Fruit fly (Drosophila melanogaster) whole organism, embryonic: Measurements from ENCODE around the gene Sik2.

Experiments used
- Abd-B ChIP-seq: fragments of 200-800 bp; sonication (Bioruptor generic); optimal IDR thresholded peaks from 2 replicates; lab custom pipeline; 2018; ENCODE audit warnings: missing biosample characterization, mild to moderate bottlenecking, missing genetic modification characterization, moderate library complexity
- Antp ChIP-seq: fragments of 200-800 bp; sonication (Bioruptor generic); optimal IDR thresholded peaks from 3 replicates; lab custom pipeline; 2016; ENCODE audit warnings: missing biosample characterization, missing genetic modification characterization
- Awh ChIP-seq: fragments of 200-800 bp; sonication (Bioruptor generic); IDR thresholded peaks from 2 replicates; pipeline ENCODE4, ENCODE4 v1.3.6; 2022; ENCODE audit warnings: missing biosample characterization, missing genetic modification characterization
- Blimp-1 ChIP-seq: fragments of 200-800 bp; sonication (Bioruptor generic); optimal IDR thresholded peaks from 3 replicates; lab custom pipeline; 2018; ENCODE audit warnings: missing biosample characterization, missing genetic modification characterization, mild to moderate bottlenecking, moderate library complexity, missing genetic modification reagents
- BtbVII ChIP-seq: fragments of 200-800 bp; sonication (Bioruptor generic); optimal IDR thresholded peaks from 3 replicates; lab custom pipeline; 2017; ENCODE audit warnings: missing biosample characterization, mild to moderate bottlenecking, missing genetic modification characterization
- CG10267 ChIP-seq: fragments of 200-800 bp; sonication (Bioruptor generic); optimal IDR thresholded peaks from 2 replicates; lab custom pipeline; 2018; ENCODE audit warnings: missing biosample characterization, mild to moderate bottlenecking, missing genetic modification characterization, moderate library complexity
- CG10959 ChIP-seq: fragments of 200-800 bp; sonication (Bioruptor generic); IDR thresholded peaks from 2 replicates; pipeline ENCODE4 v1.3.6; 2022; ENCODE audit warnings: missing biosample characterization, missing genetic modification characterization
- CG11398 ChIP-seq: fragments of 200-800 bp; sonication (Bioruptor generic); optimal IDR thresholded peaks from 2 replicates; lab custom pipeline; 2016; ENCODE audit warnings: missing biosample characterization, missing genetic modification characterization
- CG13296 ChIP-seq: fragments of 200-800 bp; sonication (Bioruptor generic); optimal IDR thresholded peaks from 3 replicates; lab custom pipeline; 2018; ENCODE audit warnings: missing biosample characterization, mild to moderate bottlenecking, missing genetic modification characterization
- CG16779 ChIP-seq: fragments of 200-800 bp; sonication (Bioruptor generic); IDR thresholded peaks from 2 replicates; pipeline ENCODE4 v1.3.6; 2022; ENCODE audit warnings: missing biosample characterization, missing genetic modification characterization
- CG17328 ChIP-seq: fragments of 200-800 bp; sonication (Bioruptor generic); IDR thresholded peaks from 2 replicates; pipeline ENCODE4 v1.3.6; 2022; ENCODE audit warnings: missing biosample characterization, missing genetic modification characterization
- CG2199 ChIP-seq: fragments of 200-800 bp; sonication (Bioruptor generic); IDR thresholded peaks from 3 replicates; pipeline ENCODE4 v1.3.6; 2022; ENCODE audit warnings: missing biosample characterization, missing genetic modification characterization
- CG2889 ChIP-seq: fragments of 200-800 bp; sonication (Bioruptor generic); IDR thresholded peaks from 3 replicates; pipeline ENCODE4 v1.3.6; 2022; ENCODE audit warnings: missing biosample characterization, missing genetic modification characterization
- CG32772 ChIP-seq: fragments of 200-800 bp; sonication (Bioruptor generic); IDR thresholded peaks from 2 replicates; pipeline ENCODE4 v1.3.6; 2022; ENCODE audit warnings: missing biosample characterization, missing genetic modification characterization
- CG34376 ChIP-seq: fragments of 200-800 bp; sonication (Bioruptor generic); optimal IDR thresholded peaks from 2 replicates; lab custom pipeline; 2018; ENCODE audit warnings: missing biosample characterization, mild to moderate bottlenecking, missing genetic modification characterization
- CG4707 ChIP-seq: fragments of 200-800 bp; sonication (Bioruptor generic); optimal IDR thresholded peaks from 2 replicates; lab custom pipeline; 2018; ENCODE audit warnings: missing biosample characterization, mild to moderate bottlenecking, missing genetic modification characterization, moderate library complexity
- CG6689 ChIP-seq: fragments of 200-800 bp; sonication (Bioruptor generic); IDR thresholded peaks from 2 replicates; pipeline ENCODE4 v1.3.6; 2022; ENCODE audit warnings: missing biosample characterization, missing genetic modification characterization
- CG6765 ChIP-seq: fragments of 200-800 bp; sonication (Bioruptor generic); optimal IDR thresholded peaks from 3 replicates; lab custom pipeline; 2017; ENCODE audit warnings: missing biosample characterization, mild to moderate bottlenecking, missing genetic modification characterization
- CG8765 ChIP-seq: fragments of 200-800 bp; sonication (Bioruptor generic); IDR thresholded peaks from 2 replicates; pipeline ENCODE4 v1.3.6; 2022; ENCODE audit warnings: missing biosample characterization, missing genetic modification characterization
- CG9215 ChIP-seq: fragments of 200-800 bp; sonication (Bioruptor generic); IDR thresholded peaks from 2 replicates; pipeline ENCODE4 v1.3.6; 2022; ENCODE audit warnings: missing biosample characterization, missing genetic modification characterization
- Chrac-16 ChIP-seq: fragments of 200-800 bp; sonication (Bioruptor generic); optimal IDR thresholded peaks from 3 replicates; lab custom pipeline; 2016; ENCODE audit warnings: missing biosample characterization, missing genetic modification characterization
- CrebB ChIP-seq: fragments of 200-800 bp; sonication (Bioruptor generic); optimal IDR thresholded peaks from 3 replicates; lab custom pipeline; 2018; ENCODE audit warnings: missing biosample characterization, mild to moderate bottlenecking, missing genetic modification characterization
- E2f1 ChIP-seq: fragments of 200-800 bp; sonication (Bioruptor generic); IDR thresholded peaks from 2 replicates; pipeline ENCODE4 v1.3.6; 2022; ENCODE audit warnings: missing biosample characterization, missing genetic modification characterization
- Ets65A ChIP-seq: fragments of 200-800 bp; sonication (Bioruptor generic); peaks from one replicate; lab custom pipeline; 2016; ENCODE audit warnings: missing biosample characterization, missing genetic modification characterization
- MESR4 ChIP-seq: fragments of 200-800 bp; sonication (Bioruptor generic); optimal IDR thresholded peaks from 2 replicates; lab custom pipeline; 2018; ENCODE audit warnings: missing biosample characterization, mild to moderate bottlenecking, missing genetic modification characterization, moderate library complexity
- NFAT ChIP-seq: fragments of 200-800 bp; sonication (Bioruptor generic); IDR thresholded peaks from 2 replicates; pipeline ENCODE4 v1.3.6; 2022; ENCODE audit warnings: missing biosample characterization, missing genetic modification characterization
- Ptx1 ChIP-seq: fragments of 200-800 bp; sonication (Bioruptor generic); IDR thresholded peaks from 2 replicates; pipeline ENCODE4 v1.3.6; 2022; ENCODE audit warnings: missing biosample characterization, missing genetic modification characterization
- Sin3A ChIP-seq: fragments of >200 bp; optimal IDR thresholded peaks from 2 replicates; lab custom pipeline; 2018
- TFAM ChIP-seq: fragments of 200-800 bp; sonication (Bioruptor generic); optimal IDR thresholded peaks from 2 replicates; lab custom pipeline; 2017; ENCODE audit warnings: missing biosample characterization, missing genetic modification characterization, inconsistent platforms
- btn ChIP-seq: fragments of 200-800 bp; sonication (Bioruptor generic); optimal IDR thresholded peaks from 2 replicates; lab custom pipeline; 2016; ENCODE audit warnings: missing biosample characterization, missing genetic modification characterization
- chm ChIP-seq: fragments of 200-800 bp; sonication (Bioruptor generic); IDR thresholded peaks from 2 replicates; pipeline ENCODE4 v1.3.6; 2022; ENCODE audit warnings: missing biosample characterization, missing genetic modification characterization
- danr ChIP-seq: fragments of 200-800 bp; sonication (Bioruptor generic); IDR thresholded peaks from 2 replicates; pipeline ENCODE4 v1.3.6; 2022; ENCODE audit warnings: missing biosample characterization, missing genetic modification characterization
- dati ChIP-seq: fragments of 200-800 bp; sonication (Bioruptor generic); IDR thresholded peaks from 2 replicates; pipeline ENCODE4 v1.3.6; 2022; ENCODE audit warnings: missing biosample characterization, missing genetic modification characterization
- ems ChIP-seq: fragments of 200-800 bp; sonication (Bioruptor generic); optimal IDR thresholded peaks from 3 replicates; lab custom pipeline; 2016; ENCODE audit warnings: missing biosample characterization, missing genetic modification characterization
- eve ChIP-seq, 2 experiments: fragments of >200 bp; optimal IDR thresholded peaks; 2 replicates each; lab custom pipeline; 2017; ENCODE audit warnings: missing biosample characterization in 2 of 2, missing genetic modification characterization in 2 of 2
- ewg ChIP-seq: fragments of 200-800 bp; sonication (Bioruptor generic); optimal IDR thresholded peaks from 3 replicates; lab custom pipeline; 2017; ENCODE audit warnings: mild to moderate bottlenecking, missing biosample characterization, missing genetic modification reagents, missing genetic modification characterization
- eyg ChIP-seq: fragments of 200-800 bp; sonication (Bioruptor generic); optimal IDR thresholded peaks from 3 replicates; lab custom pipeline; 2016; ENCODE audit warnings: missing biosample characterization, missing genetic modification characterization
- fd64A ChIP-seq: fragments of 200-800 bp; sonication (Bioruptor generic); optimal IDR thresholded peaks from 3 replicates; lab custom pipeline; 2018; ENCODE audit warnings: missing biosample characterization, mild to moderate bottlenecking, missing genetic modification characterization
- klu ChIP-seq: fragments of 200-800 bp; sonication (Bioruptor generic); IDR thresholded peaks from 2 replicates; pipeline ENCODE4 v1.3.6; 2022; ENCODE audit warnings: missing biosample characterization, missing genetic modification characterization
- lab ChIP-seq: fragments of 200-800 bp; sonication (Bioruptor generic); optimal IDR thresholded peaks from 3 replicates; lab custom pipeline; 2017; ENCODE audit warnings: missing biosample characterization, missing genetic modification characterization, mild to moderate bottlenecking, moderate library complexity, missing genetic modification reagents
- lmd ChIP-seq: fragments of 200-800 bp; sonication (Bioruptor generic); IDR thresholded peaks from 2 replicates; pipeline ENCODE4 v1.3.6; 2022; ENCODE audit warnings: missing biosample characterization, missing genetic modification characterization
- lov ChIP-seq, 2 experiments: fragments of 200-800 bp in 1 of 2; fragments of >200 bp in 1 of 2; sonication (Bioruptor generic) in 1 of 2; IDR thresholded peaks in 1 of 2; optimal IDR thresholded peaks in 1 of 2; 2 replicates in 1 of 2; 3 replicates in 1 of 2; pipeline versions ENCODE4 v1.3.6 to Lab custom; 2017 to 2022; ENCODE audit warnings: missing biosample characterization in 1 of 2, missing genetic modification characterization in 1 of 2
- nau ChIP-seq: fragments of 200-800 bp; sonication (Bioruptor generic); optimal IDR thresholded peaks from 3 replicates; lab custom pipeline; 2017; ENCODE audit warnings: missing biosample characterization, mild to moderate bottlenecking, missing genetic modification characterization, missing genetic modification reagents
- row ChIP-seq: fragments of 200-800 bp; sonication (Bioruptor generic); IDR thresholded peaks from 3 replicates; pipeline ENCODE4 v1.3.6; 2022; ENCODE audit warnings: missing biosample characterization, missing genetic modification characterization
- sc ChIP-seq, 3 experiments: fragments of >200 bp in 2 of 3; fragments of 200-800 bp in 1 of 3; sonication (Bioruptor generic) in 1 of 3; optimal IDR thresholded peaks; 2 replicates in 2 of 3; 3 replicates in 1 of 3; lab custom pipeline; 2017; ENCODE audit warnings: mild to moderate bottlenecking in 1 of 3, missing biosample characterization in 1 of 3, missing genetic modification characterization in 1 of 3, missing genetic modification reagents in 1 of 3
- seq ChIP-seq: fragments of 200-800 bp; sonication (Bioruptor generic); IDR thresholded peaks from 2 replicates; pipeline ENCODE4 v1.3.6; 2022; ENCODE audit warnings: missing biosample characterization, missing genetic modification characterization
- shn ChIP-seq: fragments of 200-800 bp; sonication (Bioruptor generic); optimal IDR thresholded peaks from 3 replicates; lab custom pipeline; 2016; ENCODE audit warnings: missing biosample characterization, missing genetic modification characterization
- sna ChIP-seq: fragments of 200-800 bp; sonication (Bioruptor generic); IDR thresholded peaks from 2 replicates; pipeline ENCODE4 v1.3.6; 2022; ENCODE audit warnings: missing biosample characterization, missing genetic modification characterization; ENCODE audit not compliant: partially characterized antibody
- tin ChIP-seq: fragments of 200-800 bp; sonication (Bioruptor generic); optimal IDR thresholded peaks from 3 replicates; lab custom pipeline; 2016; ENCODE audit warnings: missing biosample characterization, missing genetic modification characterization

Gene Sik2

dm6 chrX:2011288-2012120, 50.2 kb downstream of the Sik2 start (continued):
- TF ChIP-seq lab (GFP tag; lab: Kevin White, UChicago): peak; percentile 58
- peak; percentile 58; the same call in 1 of the 2 replicates for TF ChIP-seq seq (GFP tag; lab: Robert Waterston, UW)
- no peak for TF ChIP-seq sna (GFP tag; lab: Robert Waterston, UW)
- TF ChIP-seq Ptx1 (GFP tag; lab: Robert Waterston, UW): peak; percentile 74
- peak; percentile 38 for TF ChIP-seq tin (GFP tag; lab: Kevin White, UChicago)
- TF ChIP-seq Sin3A (lab: Kevin White, UChicago): no peak
- TF ChIP-seq Blimp-1 (GFP tag; lab: Kevin White, UChicago): peak; percentile 42
- peak; percentile 34 for TF ChIP-seq CG10267 (tag; lab: Kevin White, UChicago)
- no peak for TF ChIP-seq MESR4 (GFP tag; lab: Kevin White, UChicago)
- 0 out of 2 replicates have a peak, but pooled peaks have one; percentile 24 for TF ChIP-seq klu (GFP tag; lab: Robert Waterston, UW)
- TF ChIP-seq CG2199 (GFP tag; lab: Robert Waterston, UW): no peak
- no peak for TF ChIP-seq CG11398 (GFP tag; lab: Kevin White, UChicago)
- no peak for TF ChIP-seq Ets65A (GFP tag; lab: Kevin White, UChicago)
- no peak for TF ChIP-seq sc (optimal IDR thresholded peaks at IDR 0.05; lab: Kevin White, UChicago)
- TF ChIP-seq sc (GFP tag; optimal IDR thresholded peaks at IDR 0.05; lab: Kevin White, UChicago): no peak
- TF ChIP-seq CG6689 (GFP tag; lab: Robert Waterston, UW): peak; percentile 79
- peak; percentile 45; the same call in 1 of the 2 replicates for TF ChIP-seq Awh (GFP tag; lab: Robert Waterston, UW)
- no peak for TF ChIP-seq CG4707 (GFP tag; lab: Kevin White, UChicago)
- TF ChIP-seq row (GFP tag; lab: Robert Waterston, UW): peak; percentile 84
- no peak for TF ChIP-seq fd64A (GFP tag; lab: Kevin White, UChicago)
- no peak for TF ChIP-seq CrebB (tag; lab: Kevin White, UChicago)
- TF ChIP-seq nau: no peak
- TF ChIP-seq CG10959 (GFP tag; lab: Robert Waterston, UW): no peak
- peak; percentile 17 for TF ChIP-seq Chrac-16 (GFP tag; lab: Kevin White, UChicago)
- no peak for TF ChIP-seq eve (GFP tag; optimal IDR thresholded peaks at IDR 0.05; lab: Kevin White, UChicago)
- TF ChIP-seq ewg: peak; percentile 32
- no peak for TF ChIP-seq CG6765 (GFP tag; lab: Kevin White, UChicago)
- no peak for TF ChIP-seq btn (GFP tag; lab: Kevin White, UChicago)
- peak; percentile 49; the same call in 1 of the 2 replicates for TF ChIP-seq CG8765
- TF ChIP-seq CG16779 (GFP tag; lab: Robert Waterston, UW): no peak
- TF ChIP-seq ems (GFP tag; lab: Kevin White, UChicago): no peak
- peak; percentile 59 for TF ChIP-seq lmd (GFP tag; lab: Robert Waterston, UW)
- TF ChIP-seq TFAM (GFP tag; lab: Kevin White, UChicago): no peak
- TF ChIP-seq CG17328 (GFP tag; lab: Robert Waterston, UW): peak; percentile 59
- 0 out of 3 replicates have a peak, but pooled peaks have one; percentile 33 for TF ChIP-seq CG2889
- no peak for TF ChIP-seq lov (optimal IDR thresholded peaks at IDR 0.05; lab: Kevin White, UChicago)
- TF ChIP-seq lov (GFP tag; IDR thresholded peaks at IDR 0.05; lab: Robert Waterston, UW): no peak
- TF ChIP-seq CG34376 (GFP tag; lab: Kevin White, UChicago): no peak
- TF ChIP-seq Antp (GFP tag; lab: Kevin White, UChicago): no peak
- no peak for TF ChIP-seq shn (GFP tag; lab: Kevin White, UChicago)
- peak; percentile 49 for TF ChIP-seq E2f1
- no peak for TF ChIP-seq CG13296 (GFP tag; lab: Kevin White, UChicago)
- no peak for TF ChIP-seq eyg
- peak; percentile 10 for TF ChIP-seq BtbVII (GFP tag; lab: Kevin White, UChicago)
- peak; percentile 38; the same call in 1 of the 2 replicates for TF ChIP-seq danr (GFP tag; lab: Robert Waterston, UW)
- TF ChIP-seq CG9215 (GFP tag; lab: Robert Waterston, UW): peak; percentile 37
- TF ChIP-seq dati: no peak
- TF ChIP-seq chm (GFP tag; lab: Robert Waterston, UW): peak; percentile 67
- TF ChIP-seq CG32772 (GFP tag; lab: Robert Waterston, UW): peak; percentile 69
- peak; percentile 50; the same call in 1 of the 2 replicates for TF ChIP-seq NFAT (GFP tag; lab: Robert Waterston, UW)
- TF ChIP-seq Abd-B (GFP tag; lab: Kevin White, UChicago): no peak
